Fruit fly (Drosophila melanogaster): ENCODE measurements around the gene CG14829.

Gene CG14829

dm6 chr3L:7238072-7238759 is at the start of gene CG14829, which contains the start of gene BHD:
CG14829 (minus strand) TSS chr3L:7238122.
BHD (plus strand) TSS chr3L:7238542.
- TF ChIP-seq toe (GFP tag; optimal IDR thresholded peaks at IDR 0.05) (no peak), pad (GFP tag; optimal IDR thresholded peaks at IDR 0.05) (no peak), CG1620 (GFP tag; optimal IDR thresholded peaks at IDR 0.05) (no peak), CG11617 (GFP tag; optimal IDR thresholded peaks at IDR 0.05) (no peak)

- TF ChIP-seq cic (GFP tag; optimal IDR thresholded peaks at IDR 0.05) = no peak
- no peak for TF ChIP-seq toe (GFP tag; optimal IDR thresholded peaks at IDR 0.05)
- TF ChIP-seq CG11617 (GFP tag; optimal IDR thresholded peaks at IDR 0.05) = no peak
- TF ChIP-seq bab1 (GFP tag; optimal IDR thresholded peaks at IDR 0.05) = no peak
- TF ChIP-seq CG5204 (GFP tag; optimal IDR thresholded peaks at IDR 0.05) = no peak
- TF ChIP-seq Crg-1 (GFP tag; optimal IDR thresholded peaks at IDR 0.05) = no peak
- TF ChIP-seq cnc (optimal IDR thresholded peaks at IDR 0.05) = no peak
- no peak for TF ChIP-seq ovo (GFP tag; optimal IDR thresholded peaks at IDR 0.05)
- no peak for TF ChIP-seq CG12768 (GFP tag; optimal IDR thresholded peaks at IDR 0.05)
Measured at dm6 chr3L:7283541-7283940, 45.6 kb upstream of the CG14829 start.

- TF ChIP-seq toe (GFP tag; optimal IDR thresholded peaks at IDR 0.05) = no peak
- TF ChIP-seq ovo (GFP tag; optimal IDR thresholded peaks at IDR 0.05) = peak; percentile 36
- no peak for TF ChIP-seq cic (GFP tag; optimal IDR thresholded peaks at IDR 0.05)
- TF ChIP-seq CG14711 (tag; optimal IDR thresholded peaks at IDR 0.05) = peak; percentile 4
- TF ChIP-seq tj (GFP tag; optimal IDR thresholded peaks at IDR 0.05) = peak; percentile 54
Measured at dm6 chr3L:7263757-7264516, 26.0 kb upstream of the CG14829 start, which contains the start of gene CG14830. CG14830 (minus strand) TSS chr3L:7263920.

DNA sequence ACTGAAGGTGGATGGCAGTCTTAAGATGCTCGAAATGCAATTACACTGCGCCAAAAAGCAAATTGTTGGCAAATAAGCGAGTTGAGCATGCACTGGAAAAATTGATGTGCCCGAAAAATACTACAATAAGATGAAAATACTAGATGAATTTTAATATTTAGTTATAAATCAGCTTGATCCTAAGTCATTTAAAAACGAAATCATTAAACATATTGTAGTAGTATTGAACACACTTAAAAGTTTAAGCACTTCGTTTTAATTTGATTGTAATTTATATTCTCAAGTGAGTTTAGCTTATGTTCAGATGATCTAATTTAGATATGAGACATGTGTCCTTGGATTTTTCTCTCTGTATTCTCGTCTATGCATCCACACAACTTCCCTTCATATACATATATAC is 24.5 kb upstream of the CG14829 start:
- TF ChIP-seq pad (GFP tag; optimal IDR thresholded peaks at IDR 0.05) (no peak), Hr96 (GFP tag; optimal IDR thresholded peaks at IDR 0.05) (no peak), Clk (GFP tag; optimal IDR thresholded peaks at IDR 0.05) (no peak), CG11617 (GFP tag; optimal IDR thresholded peaks at IDR 0.05) (no peak), CG12768 (GFP tag; optimal IDR thresholded peaks at IDR 0.05) (no peak), cnc (optimal IDR thresholded peaks at IDR 0.05) (no peak), toe (GFP tag; optimal IDR thresholded peaks at IDR 0.05) (no peak), Crg-1 (GFP tag; optimal IDR thresholded peaks at IDR 0.05) (no peak), CG1620 (GFP tag; optimal IDR thresholded peaks at IDR 0.05) (no peak), CG5204 (GFP tag; optimal IDR thresholded peaks at IDR 0.05) (no peak), ovo (GFP tag; optimal IDR thresholded peaks at IDR 0.05) (no peak)

DNA sequence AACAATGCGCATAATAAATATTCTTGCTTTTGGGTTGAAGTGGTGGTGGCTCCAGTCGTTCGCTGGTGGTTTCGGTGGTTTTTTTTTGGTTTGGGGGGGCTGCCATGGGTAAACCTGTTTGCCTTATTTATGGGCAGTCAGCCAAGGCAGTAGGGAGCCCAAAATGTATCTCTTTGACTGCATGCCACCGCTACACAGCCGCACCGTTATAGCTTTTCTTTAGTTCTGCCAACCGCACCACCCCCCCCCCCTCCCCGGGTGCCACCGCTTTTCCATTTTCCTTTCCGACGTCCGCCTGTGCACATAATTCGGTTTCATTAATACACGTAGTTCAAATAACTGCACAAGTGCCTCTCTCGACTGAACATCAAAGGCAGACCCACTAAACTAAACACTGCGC is 20.3 kb upstream of the CG14829 start:
- TF ChIP-seq pad (GFP tag; optimal IDR thresholded peaks at IDR 0.05) (no peak), CG14711 (tag; optimal IDR thresholded peaks at IDR 0.05) (no peak), CG5204 (GFP tag; optimal IDR thresholded peaks at IDR 0.05) (no peak), toe (GFP tag; optimal IDR thresholded peaks at IDR 0.05) (no peak), CG12768 (GFP tag; optimal IDR thresholded peaks at IDR 0.05) (no peak), CG7045 (GFP tag; optimal IDR thresholded peaks at IDR 0.05) (no peak), cic (GFP tag; optimal IDR thresholded peaks at IDR 0.05) (no peak), kay (GFP tag; ENCODE audit: borderline replicate concordance) (no peak), cnc (optimal IDR thresholded peaks at IDR 0.05) (no peak), CG11617 (GFP tag; optimal IDR thresholded peaks at IDR 0.05) (no peak), bab1 (GFP tag; optimal IDR thresholded peaks at IDR 0.05) (no peak), Hr96 (GFP tag; optimal IDR thresholded peaks at IDR 0.05) (no peak), Crg-1 (GFP tag; optimal IDR thresholded peaks at IDR 0.05) (no peak), tj (GFP tag; optimal IDR thresholded peaks at IDR 0.05) (no peak), Clk (GFP tag; optimal IDR thresholded peaks at IDR 0.05) (no peak)

- TF ChIP-seq CG5204 (GFP tag; optimal IDR thresholded peaks at IDR 0.05) (no peak), CG1620 (GFP tag; optimal IDR thresholded peaks at IDR 0.05) (no peak), CG14711 (tag; optimal IDR thresholded peaks at IDR 0.05) (no peak), cnc (optimal IDR thresholded peaks at IDR 0.05) (no peak), ovo (GFP tag; optimal IDR thresholded peaks at IDR 0.05) (no peak), tj (GFP tag; optimal IDR thresholded peaks at IDR 0.05) (no peak), CG7101 (tag; optimal IDR thresholded peaks at IDR 0.05) (no peak), toe (GFP tag; optimal IDR thresholded peaks at IDR 0.05) (no peak), Mnt (GFP tag; optimal IDR thresholded peaks at IDR 0.05) (no peak), pad (GFP tag; optimal IDR thresholded peaks at IDR 0.05) (no peak), kay (GFP tag; ENCODE audit: borderline replicate concordance) (no peak), CG12768 (GFP tag; optimal IDR thresholded peaks at IDR 0.05) (no peak), Crg-1 (GFP tag; optimal IDR thresholded peaks at IDR 0.05) (no peak), cic (GFP tag; optimal IDR thresholded peaks at IDR 0.05) (no peak), CG7045 (GFP tag; optimal IDR thresholded peaks at IDR 0.05) (no peak), Clk (GFP tag; optimal IDR thresholded peaks at IDR 0.05) (no peak), Hr96 (GFP tag; optimal IDR thresholded peaks at IDR 0.05) (no peak)
Measured at dm6 chr3L:7254724-7255123, 16.8 kb upstream of the CG14829 start.

- TF ChIP-seq Clk (GFP tag; optimal IDR thresholded peaks at IDR 0.05) = peak; percentile 5
- no peak for TF ChIP-seq CG33017 (tag; optimal IDR thresholded peaks at IDR 0.05)
- peak; percentile 20 for TF ChIP-seq tj (GFP tag; optimal IDR thresholded peaks at IDR 0.05)
- TF ChIP-seq ovo (GFP tag; optimal IDR thresholded peaks at IDR 0.05) = no peak
- peak; percentile 18 for TF ChIP-seq Crg-1 (GFP tag; optimal IDR thresholded peaks at IDR 0.05)
- TF ChIP-seq toe (GFP tag; optimal IDR thresholded peaks at IDR 0.05) = peak; percentile 51
- TF ChIP-seq kay (GFP tag; ENCODE audit: borderline replicate concordance) = no peak
- peak; percentile 24 for TF ChIP-seq CG11617 (GFP tag; optimal IDR thresholded peaks at IDR 0.05)
- no peak for TF ChIP-seq CG5204 (GFP tag; optimal IDR thresholded peaks at IDR 0.05)
- TF ChIP-seq Mnt (GFP tag; optimal IDR thresholded peaks at IDR 0.05) = peak; percentile 43
- TF ChIP-seq CG7101 (tag; optimal IDR thresholded peaks at IDR 0.05) = peak; percentile 50
- peak; percentile 38 for TF ChIP-seq CG1620 (GFP tag; optimal IDR thresholded peaks at IDR 0.05)
- no peak for TF ChIP-seq cic (GFP tag; optimal IDR thresholded peaks at IDR 0.05)
- peak; percentile 17 for TF ChIP-seq pad (GFP tag; optimal IDR thresholded peaks at IDR 0.05)
- peak; percentile 16 for TF ChIP-seq CG14711 (tag; optimal IDR thresholded peaks at IDR 0.05)
- no peak for TF ChIP-seq cnc (optimal IDR thresholded peaks at IDR 0.05)
- peak; percentile 17 for TF ChIP-seq Hr96 (GFP tag; optimal IDR thresholded peaks at IDR 0.05)
- peak; percentile 45 for TF ChIP-seq CG7045 (GFP tag; optimal IDR thresholded peaks at IDR 0.05)
- peak; percentile 67 for TF ChIP-seq bab1 (GFP tag; optimal IDR thresholded peaks at IDR 0.05)
- TF ChIP-seq CG12768 (GFP tag; optimal IDR thresholded peaks at IDR 0.05) = peak; percentile 41
Measured at dm6 chr3L:7250469-7250868, 12.5 kb upstream of the CG14829 start, which contains the start of gene MED4. MED4 (minus strand) TSS chr3L:7250527.
